Fruit fly (Drosophila melanogaster) whole organism, prepupa: ENCODE measurements around the gene CG32280.

ENCODE experiments used
- CG10669 ChIP-seq: fragments of 200-800 bp; sonication (Bioruptor generic); optimal IDR thresholded peaks from 3 replicates; lab custom pipeline; 2018; ENCODE audit warnings: missing biosample characterization, mild to moderate bottlenecking, missing genetic modification characterization, moderate library complexity
- CG11762 ChIP-seq: fragments of 200-800 bp; sonication (Bioruptor generic); optimal IDR thresholded peaks from 3 replicates; lab custom pipeline; 2016; ENCODE audit warnings: missing biosample characterization, missing genetic modification characterization; ENCODE audit not compliant: insufficient read depth
- CG11902 ChIP-seq: fragments of 200-800 bp; sonication (Bioruptor generic); optimal IDR thresholded peaks from 3 replicates; lab custom pipeline; 2016; ENCODE audit warnings: missing biosample characterization, missing genetic modification characterization
- CG31627 ChIP-seq: fragments of 200-800 bp; sonication (Bioruptor generic); optimal IDR thresholded peaks from 3 replicates; lab custom pipeline; 2016; ENCODE audit warnings: missing biosample characterization, missing genetic modification characterization
- CG3919 ChIP-seq: fragments of 200-800 bp; sonication (Bioruptor generic); optimal IDR thresholded peaks from 3 replicates; lab custom pipeline; 2016; ENCODE audit warnings: missing biosample characterization, missing genetic modification characterization
- CG4318 ChIP-seq: fragments of 200-800 bp; sonication (Bioruptor generic); optimal IDR thresholded peaks from 3 replicates; lab custom pipeline; 2017; ENCODE audit warnings: missing biosample characterization, mild to moderate bottlenecking, missing genetic modification characterization
- CG6276 ChIP-seq: fragments of 200-800 bp; sonication (Bioruptor generic); optimal IDR thresholded peaks from 2 replicates; lab custom pipeline; 2017; ENCODE audit warnings: missing biosample characterization, mild to moderate bottlenecking, missing genetic modification characterization
- CG6792 ChIP-seq: fragments of 200-800 bp; sonication (Bioruptor generic); optimal IDR thresholded peaks from 3 replicates; lab custom pipeline; 2016; ENCODE audit warnings: missing biosample characterization, missing genetic modification characterization
- CG6808 ChIP-seq: fragments of 200-800 bp; sonication (Bioruptor generic); optimal IDR thresholded peaks from 3 replicates; lab custom pipeline; 2017; ENCODE audit warnings: missing biosample characterization, missing genetic modification characterization, mild to moderate bottlenecking, moderate library complexity, missing genetic modification reagents
- CG6854 ChIP-seq: fragments of 200-800 bp; sonication (Bioruptor generic); optimal IDR thresholded peaks from 2 replicates; lab custom pipeline; 2017; ENCODE audit warnings: missing biosample characterization, mild to moderate bottlenecking, missing genetic modification characterization
- CG8119 ChIP-seq: fragments of 200-800 bp; sonication (Bioruptor generic); IDR thresholded peaks from 3 replicates; pipeline ENCODE4 v1.3.6; 2022; ENCODE audit warnings: missing biosample characterization, missing genetic modification characterization
- CG8632 ChIP-seq: fragments of 200-800 bp; sonication (Bioruptor generic); optimal IDR thresholded peaks from 3 replicates; lab custom pipeline; 2016; ENCODE audit warnings: missing biosample characterization, missing genetic modification characterization
- Eip78C ChIP-seq: fragments of 200-800 bp; sonication (Bioruptor generic); peaks from one replicate; lab custom pipeline; 2016; ENCODE audit warnings: missing biosample characterization, missing genetic modification characterization
- Ets21C ChIP-seq: fragments of 200-800 bp; sonication (Bioruptor generic); optimal IDR thresholded peaks from 3 replicates; lab custom pipeline; 2016; ENCODE audit warnings: missing biosample characterization, missing genetic modification characterization
- Ets96B ChIP-seq: fragments of 200-800 bp; optimal IDR thresholded peaks from 2 replicates; lab custom pipeline; 2019; ENCODE audit warnings: missing biosample characterization, mild to moderate bottlenecking, missing genetic modification characterization, moderate library complexity
- Gug ChIP-seq: fragments of 200-800 bp; sonication (Bioruptor generic); IDR thresholded peaks from 2 replicates; pipeline ENCODE4 v1.3.6; 2022; ENCODE audit warnings: missing biosample characterization, missing genetic modification characterization
- Hr39 ChIP-seq: fragments of 200-800 bp; sonication (Bioruptor generic); optimal IDR thresholded peaks from 2 replicates; lab custom pipeline; 2016; ENCODE audit warnings: missing biosample characterization, missing genetic modification characterization
- Lpt ChIP-seq: fragments of 200-800 bp; sonication (Bioruptor generic); optimal IDR thresholded peaks from 3 replicates; lab custom pipeline; 2016; ENCODE audit warnings: missing biosample characterization, missing genetic modification characterization
- Smox ChIP-seq: fragments of 200-800 bp; sonication (Bioruptor generic); optimal IDR thresholded peaks from 3 replicates; lab custom pipeline; 2016; ENCODE audit warnings: missing biosample characterization, missing genetic modification characterization
- Sox14 ChIP-seq: fragments of 200-800 bp; sonication (Bioruptor generic); optimal IDR thresholded peaks from 3 replicates; lab custom pipeline; 2016; ENCODE audit warnings: missing biosample characterization, missing genetic modification characterization
- Sox15 ChIP-seq: fragments of 200-800 bp; sonication (Bioruptor generic); optimal IDR thresholded peaks from 3 replicates; lab custom pipeline; 2016; ENCODE audit warnings: missing biosample characterization, missing genetic modification characterization
- achi ChIP-seq: fragments of 200-800 bp; sonication (Bioruptor generic); optimal IDR thresholded peaks from 3 replicates; lab custom pipeline; 2016; ENCODE audit warnings: missing biosample characterization, missing genetic modification characterization
- acj6 ChIP-seq: fragments of 200-800 bp; sonication (Bioruptor generic); optimal IDR thresholded peaks from 3 replicates; lab custom pipeline; 2016; ENCODE audit warnings: missing biosample characterization, missing genetic modification characterization
- cyc ChIP-seq: fragments of 200-800 bp; sonication (Bioruptor generic); optimal IDR thresholded peaks from 3 replicates; lab custom pipeline; 2016; ENCODE audit warnings: missing biosample characterization, missing genetic modification characterization
- dsx ChIP-seq: fragments of 200-800 bp; optimal IDR thresholded peaks from 3 replicates; lab custom pipeline; 2019; ENCODE audit warnings: missing biosample characterization, mild to moderate bottlenecking, missing genetic modification characterization, moderate library complexity; ENCODE audit not compliant: poor library complexity, severe bottlenecking
- esn ChIP-seq: fragments of 200-800 bp; sonication (Bioruptor generic); optimal IDR thresholded peaks from 2 replicates; lab custom pipeline; 2016; ENCODE audit warnings: missing biosample characterization, mild to moderate bottlenecking, missing genetic modification characterization, moderate library complexity
- fkh ChIP-seq: fragments of 200-800 bp; sonication (Bioruptor generic); optimal IDR thresholded peaks from 3 replicates; lab custom pipeline; 2017; ENCODE audit warnings: missing biosample characterization, mild to moderate bottlenecking, missing genetic modification characterization, moderate library complexity
- lz ChIP-seq: fragments of 200-800 bp; sonication (Bioruptor generic); optimal IDR thresholded peaks from 3 replicates; lab custom pipeline; 2016; ENCODE audit warnings: missing biosample characterization, missing genetic modification characterization
- net ChIP-seq: fragments of 200-800 bp; sonication (Bioruptor generic); optimal IDR thresholded peaks from 3 replicates; lab custom pipeline; 2016; ENCODE audit warnings: missing biosample characterization, missing genetic modification characterization
- pdm3 ChIP-seq: fragments of 200-800 bp; sonication (Bioruptor generic); optimal IDR thresholded peaks from 3 replicates; lab custom pipeline; 2016; ENCODE audit warnings: missing biosample characterization, missing genetic modification characterization
- salr ChIP-seq, 2 experiments: fragments of 200-800 bp; sonication (Bioruptor generic); optimal IDR thresholded peaks; 3 replicates each; lab custom pipeline; 2016 to 2018; ENCODE audit warnings: missing biosample characterization in 2 of 2, missing genetic modification characterization in 2 of 2, mild to moderate bottlenecking in 1 of 2
- spab ChIP-seq: fragments of 200-800 bp; sonication (Bioruptor generic); optimal IDR thresholded peaks from 2 replicates; lab custom pipeline; 2017; ENCODE audit warnings: missing biosample characterization, mild to moderate bottlenecking, missing genetic modification characterization, missing genetic modification reagents
- ss ChIP-seq, 2 experiments: fragments of 200-800 bp; sonication (Bioruptor generic); optimal IDR thresholded peaks; 2 replicates in 1 of 2; 3 replicates in 1 of 2; lab custom pipeline; 2017 to 2018; ENCODE audit warnings: mild to moderate bottlenecking in 2 of 2, missing biosample characterization in 2 of 2, missing genetic modification characterization in 2 of 2, moderate library complexity in 1 of 2
- svp ChIP-seq: fragments of 200-800 bp; sonication (Bioruptor generic); peaks from one replicate; lab custom pipeline; 2016; ENCODE audit warnings: missing biosample characterization, missing genetic modification characterization
- topi ChIP-seq: fragments of 200-800 bp; sonication (Bioruptor generic); optimal IDR thresholded peaks from 3 replicates; lab custom pipeline; 2016; ENCODE audit warnings: missing biosample characterization, missing genetic modification characterization
- vri ChIP-seq: fragments of 200-800 bp; sonication (Bioruptor generic); optimal IDR thresholded peaks from 3 replicates; lab custom pipeline; 2016; ENCODE audit warnings: missing biosample characterization, mild to moderate bottlenecking, missing genetic modification characterization

Gene CG32280

dm6 chr3L:3194059-3194458 lies 29.1 kb downstream of the CG32280 start (continued):
- TF ChIP-seq Smox (GFP tag; lab: Kevin White, UChicago) (peak; percentile 93), svp (peak; percentile 97), salr (GFP tag; optimal IDR thresholded peaks at IDR 0.05; lab: Kevin White, UChicago) (peak; percentile 89 to 97), CG3919 (GFP tag; lab: Kevin White, UChicago) (peak; percentile 98), topi (GFP tag; lab: Kevin White, UChicago) (peak; percentile 96), cyc (peak; percentile 95), CG11762 (GFP tag; lab: Kevin White, UChicago) (peak; percentile 97), CG11902 (GFP tag; lab: Kevin White, UChicago) (peak; percentile 93), CG6276 (GFP tag; lab: Kevin White, UChicago) (peak; percentile 98), achi (peak; percentile 98), net (GFP tag; lab: Kevin White, UChicago) (peak; percentile 98), lz (GFP tag; lab: Kevin White, UChicago) (peak; percentile 92), CG4318 (GFP tag; lab: Kevin White, UChicago) (peak; percentile 94), Eip78C (peak; percentile 98), dsx (GFP tag; lab: Kevin White, UChicago) (peak; percentile 93), Hr39 (peak; percentile 92), CG6808 (peak; percentile 73), spab (GFP tag; lab: Kevin White, UChicago) (peak; percentile 86)

- peak; percentile 9 for TF ChIP-seq dsx (GFP tag; lab: Kevin White, UChicago)
- TF ChIP-seq CG11762 (GFP tag; lab: Kevin White, UChicago), result no peak
- TF ChIP-seq acj6 (GFP tag; lab: Kevin White, UChicago), result no peak
- no peak for TF ChIP-seq vri (GFP tag; lab: Kevin White, UChicago)
- peak; percentile 45 for TF ChIP-seq esn (GFP tag; lab: Kevin White, UChicago)
- peak; percentile 17 for TF ChIP-seq cyc
- TF ChIP-seq topi (GFP tag; lab: Kevin White, UChicago), result peak; percentile 33
- peak; percentile 20 for TF ChIP-seq Hr39
- peak; percentile 65 for TF ChIP-seq svp
- no peak for TF ChIP-seq CG8632 (GFP tag; lab: Kevin White, UChicago)
- peak; percentile 56 for TF ChIP-seq Eip78C
- peak; percentile 26 for TF ChIP-seq CG6854 (GFP tag; lab: Kevin White, UChicago)
- TF ChIP-seq CG10669 (GFP tag; lab: Kevin White, UChicago), result no peak
- TF ChIP-seq fkh (GFP tag; lab: Kevin White, UChicago), result no peak
- peak; percentile 29 for TF ChIP-seq Sox14
- TF ChIP-seq Ets21C (GFP tag; lab: Kevin White, UChicago), result peak; percentile 5
- TF ChIP-seq ss (GFP tag; optimal IDR thresholded peaks at IDR 0.05; lab: Kevin White, UChicago), result peak in 1 of 2 experiments; percentile 23
- no peak for TF ChIP-seq Lpt (GFP tag; lab: Kevin White, UChicago)
- peak; percentile 28 for TF ChIP-seq CG31627 (GFP tag; lab: Kevin White, UChicago)
- peak; percentile 26 for TF ChIP-seq pdm3 (GFP tag; lab: Kevin White, UChicago)
- TF ChIP-seq lz (GFP tag; lab: Kevin White, UChicago), result peak; percentile 38
- peak; percentile 3 for TF ChIP-seq CG6808
- TF ChIP-seq spab (GFP tag; lab: Kevin White, UChicago), result no peak
- no peak for TF ChIP-seq CG8119
- no peak for TF ChIP-seq CG6792
- no peak for TF ChIP-seq Sox15 (GFP tag; lab: Kevin White, UChicago)
- TF ChIP-seq Smox (GFP tag; lab: Kevin White, UChicago), result peak; percentile 31
- no peak for TF ChIP-seq Gug (GFP tag; lab: Robert Waterston, UW)
- TF ChIP-seq Ets96B, result no peak
- TF ChIP-seq, all 60 proteins: peak for 16
Measured at dm6 chr3L:3197464-3197863, 32.5 kb downstream of the CG32280 start, which contains the start of gene CG14966. Gene CG14966 (minus strand): TSS chr3L:3197631.
